Fruit fly (Drosophila melanogaster) whole organism, embryonic: ENCODE results near the gene cd.

Experiments used
- ATbp ChIP-seq: fragments of 200-800 bp; sonication (Bioruptor generic); optimal IDR thresholded peaks from 2 replicates; lab custom pipeline; 2017; ENCODE audit warnings: missing biosample characterization, mild to moderate bottlenecking, missing genetic modification characterization, missing genetic modification reagents
- Abd-B ChIP-seq: fragments of 200-800 bp; sonication (Bioruptor generic); optimal IDR thresholded peaks from 2 replicates; lab custom pipeline; 2018; ENCODE audit warnings: missing biosample characterization, mild to moderate bottlenecking, missing genetic modification characterization, moderate library complexity
- CG13287 ChIP-seq: fragments of 200-800 bp; sonication (Bioruptor generic); IDR thresholded peaks from 2 replicates; pipeline ENCODE4 v1.3.6; 2022; ENCODE audit warnings: missing biosample characterization, missing genetic modification characterization; ENCODE audit not compliant: partially characterized antibody
- CG15696 ChIP-seq: fragments of 200-800 bp; sonication (Bioruptor generic); optimal IDR thresholded peaks from 2 replicates; lab custom pipeline; 2019; ENCODE audit warnings: missing biosample characterization, mild to moderate bottlenecking, missing genetic modification characterization, moderate library complexity
- CG18619 ChIP-seq: fragments of 200-800 bp; sonication (Bioruptor generic); optimal IDR thresholded peaks from 3 replicates; lab custom pipeline; 2017; ENCODE audit warnings: missing biosample characterization, mild to moderate bottlenecking, missing genetic modification characterization
- CG2875 ChIP-seq: fragments of 200-800 bp; sonication (Bioruptor generic); optimal IDR thresholded peaks from 2 replicates; lab custom pipeline; 2017; ENCODE audit warnings: missing biosample characterization, mild to moderate bottlenecking, missing genetic modification characterization, missing genetic modification reagents
- CG30020 ChIP-seq: fragments of 200-800 bp; optimal IDR thresholded peaks from 2 replicates; lab custom pipeline; 2019; ENCODE audit warnings: missing biosample characterization, mild to moderate bottlenecking, missing genetic modification characterization, moderate library complexity
- CG31365 ChIP-seq: fragments of 200-800 bp; sonication (Bioruptor generic); optimal IDR thresholded peaks from 2 replicates; lab custom pipeline; 2018; ENCODE audit warnings: missing biosample characterization, mild to moderate bottlenecking, missing genetic modification characterization
- CG33557 ChIP-seq: fragments of 200-800 bp; sonication (Bioruptor generic); optimal IDR thresholded peaks from 2 replicates; lab custom pipeline; 2019; ENCODE audit warnings: missing biosample characterization, mild to moderate bottlenecking, missing genetic modification characterization, moderate library complexity
- CG34224 ChIP-seq: fragments of 200-800 bp; sonication (Bioruptor generic); IDR thresholded peaks from 3 replicates; pipeline ENCODE4 v1.3.6; 2022; ENCODE audit warnings: missing biosample characterization, missing genetic modification characterization; ENCODE audit not compliant: partially characterized antibody
- CG34376 ChIP-seq: fragments of 200-800 bp; sonication (Bioruptor generic); optimal IDR thresholded peaks from 2 replicates; lab custom pipeline; 2018; ENCODE audit warnings: missing biosample characterization, mild to moderate bottlenecking, missing genetic modification characterization
- CG3838 ChIP-seq: fragments of 200-800 bp; sonication (Bioruptor generic); optimal IDR thresholded peaks from 3 replicates; lab custom pipeline; 2016; ENCODE audit warnings: missing biosample characterization, missing genetic modification characterization
- CG5180 ChIP-seq: fragments of 200-800 bp; sonication (Bioruptor generic); optimal IDR thresholded peaks from 3 replicates; lab custom pipeline; 2017; ENCODE audit warnings: missing biosample characterization, missing genetic modification characterization, mild to moderate bottlenecking, moderate library complexity, missing genetic modification reagents
- CG6683 ChIP-seq: fragments of 200-800 bp; sonication (Bioruptor generic); optimal IDR thresholded peaks from 2 replicates; lab custom pipeline; 2017; ENCODE audit warnings: missing biosample characterization, mild to moderate bottlenecking, missing genetic modification characterization, missing genetic modification reagents
- CG7271 ChIP-seq: fragments of 200-800 bp; sonication (Bioruptor generic); optimal IDR thresholded peaks from 2 replicates; lab custom pipeline; 2018; ENCODE audit warnings: missing biosample characterization, mild to moderate bottlenecking, missing genetic modification characterization, moderate library complexity
- CG7372 ChIP-seq: fragments of 200-800 bp; sonication (Bioruptor generic); IDR thresholded peaks from 2 replicates; pipeline ENCODE4 v1.3.6; 2022; ENCODE audit warnings: missing biosample characterization, missing genetic modification characterization
- CG8089 ChIP-seq: fragments of 200-800 bp; sonication (Bioruptor generic); optimal IDR thresholded peaks from 3 replicates; lab custom pipeline; 2016; ENCODE audit warnings: missing biosample characterization, missing genetic modification characterization
- CG9876 ChIP-seq: fragments of 200-800 bp; sonication (Bioruptor generic); optimal IDR thresholded peaks from 2 replicates; lab custom pipeline; 2016; ENCODE audit warnings: missing biosample characterization, missing genetic modification characterization
- Dll ChIP-seq: fragments of 200-800 bp; sonication (Bioruptor generic); IDR thresholded peaks from 4 replicates; pipeline ENCODE4 v1.3.6; 2022; ENCODE audit warnings: missing biosample characterization, missing genetic modification characterization; ENCODE audit not compliant: partially characterized antibody
- Ets97D ChIP-seq: fragments of 200-800 bp; sonication (Bioruptor generic); optimal IDR thresholded peaks from 3 replicates; lab custom pipeline; 2016; ENCODE audit warnings: missing biosample characterization, missing genetic modification characterization
- Fer1 ChIP-seq: fragments of 200-800 bp; sonication (Bioruptor generic); optimal IDR thresholded peaks from 2 replicates; lab custom pipeline; 2017; ENCODE audit warnings: missing biosample characterization, mild to moderate bottlenecking, missing genetic modification characterization
- HLH54F ChIP-seq: fragments of 200-800 bp; sonication (Bioruptor generic); optimal IDR thresholded peaks from 3 replicates; lab custom pipeline; 2016; ENCODE audit warnings: missing biosample characterization, missing genetic modification characterization
- Hmr ChIP-seq: fragments of 200-800 bp; sonication (Bioruptor generic); optimal IDR thresholded peaks from 3 replicates; lab custom pipeline; 2017; ENCODE audit warnings: mild to moderate bottlenecking, missing biosample characterization, missing genetic modification reagents, missing genetic modification characterization
- Hr39 ChIP-seq: fragments of >200 bp; optimal IDR thresholded peaks from 2 replicates; lab custom pipeline; 2017
- Kr ChIP-seq: fragments of 200-800 bp; sonication (Bioruptor generic); optimal IDR thresholded peaks from 2 replicates; lab custom pipeline; 2017; ENCODE audit warnings: missing biosample characterization, mild to moderate bottlenecking, missing genetic modification characterization
- Meics ChIP-seq: fragments of 200-800 bp; sonication (Bioruptor generic); optimal IDR thresholded peaks from 2 replicates; lab custom pipeline; 2017; ENCODE audit warnings: missing biosample characterization, mild to moderate bottlenecking, missing genetic modification characterization
- Mrtf ChIP-seq: fragments of 200-800 bp; sonication (Bioruptor generic); IDR thresholded peaks from 3 replicates; pipeline ENCODE4 v1.3.6; 2022; ENCODE audit warnings: missing biosample characterization, missing genetic modification characterization
- Myb ChIP-seq: fragments of 200-800 bp; sonication (Bioruptor generic); optimal IDR thresholded peaks from 2 replicates; lab custom pipeline; 2016; ENCODE audit warnings: missing biosample characterization, missing genetic modification characterization
- NC2β ChIP-seq: fragments of 200-800 bp; sonication (Bioruptor generic); optimal IDR thresholded peaks from 2 replicates; lab custom pipeline; 2016; ENCODE audit warnings: missing biosample characterization, missing genetic modification characterization
- Nf-YA ChIP-seq: fragments of 200-800 bp; sonication (Bioruptor generic); IDR thresholded peaks from 2 replicates; pipeline ENCODE4 v1.3.6; 2022; ENCODE audit warnings: missing biosample characterization, missing genetic modification characterization
- Nf-YB ChIP-seq: fragments of 200-800 bp; sonication (Bioruptor generic); optimal IDR thresholded peaks from 3 replicates; lab custom pipeline; 2019; ENCODE audit warnings: missing biosample characterization, mild to moderate bottlenecking, missing genetic modification characterization, moderate library complexity
- Oli ChIP-seq: fragments of 200-800 bp; sonication (Bioruptor generic); optimal IDR thresholded peaks from 2 replicates; lab custom pipeline; 2018; ENCODE audit warnings: missing biosample characterization, mild to moderate bottlenecking, missing genetic modification characterization, moderate library complexity
- Ravus ChIP-seq: fragments of 200-800 bp; sonication (Bioruptor generic); IDR thresholded peaks from 2 replicates; pipeline ENCODE4 v1.3.6; 2022; ENCODE audit warnings: missing biosample characterization, missing genetic modification characterization
- ase ChIP-seq: fragments of 200-800 bp; sonication (Bioruptor generic); IDR thresholded peaks from 3 replicates; pipeline ENCODE4 v1.3.6; 2022; ENCODE audit warnings: missing biosample characterization, missing genetic modification characterization
- bbx ChIP-seq: fragments of 200-800 bp; sonication (Bioruptor generic); IDR thresholded peaks from 2 replicates; pipeline ENCODE4 v1.3.6; 2022; ENCODE audit warnings: missing biosample characterization, missing genetic modification characterization; ENCODE audit not compliant: partially characterized antibody
- bowl ChIP-seq: fragments of 200-800 bp; sonication (Bioruptor generic); IDR thresholded peaks from 2 replicates; pipeline ENCODE4 v1.3.6; 2022; ENCODE audit warnings: missing biosample characterization, missing genetic modification characterization
- chinmo ChIP-seq: fragments of 200-800 bp; sonication (Bioruptor generic); IDR thresholded peaks from 4 replicates; pipeline ENCODE4 v1.3.6; 2022; ENCODE audit warnings: missing biosample characterization, missing genetic modification characterization; ENCODE audit not compliant: partially characterized antibody
- ci ChIP-seq: fragments of 200-800 bp; sonication (Bioruptor generic); IDR thresholded peaks from 3 replicates; pipeline ENCODE4 v1.3.6; 2022; ENCODE audit warnings: missing biosample characterization, missing genetic modification characterization
- fru ChIP-seq: fragments of >200 bp; optimal IDR thresholded peaks from 2 replicates; lab custom pipeline; 2017
- gro ChIP-seq: fragments of 200-800 bp; sonication (Bioruptor generic); optimal IDR thresholded peaks from 2 replicates; lab custom pipeline; 2016; ENCODE audit warnings: missing biosample characterization, missing genetic modification characterization
- insv ChIP-seq, 2 experiments: fragments of 200-800 bp; sonication (Bioruptor generic); optimal IDR thresholded peaks; 3 replicates each; lab custom pipeline; 2016 to 2018; ENCODE audit warnings: missing biosample characterization in 2 of 2, missing genetic modification characterization in 2 of 2
- otp ChIP-seq: fragments of 200-800 bp; sonication (Bioruptor generic); IDR thresholded peaks from 3 replicates; pipeline ENCODE4, ENCODE4 v1.3.6; 2022; ENCODE audit warnings: missing biosample characterization, missing genetic modification characterization
- ro ChIP-seq: fragments of 200-800 bp; sonication (Bioruptor generic); IDR thresholded peaks from 2 replicates; pipeline ENCODE4 v1.3.6; 2022; ENCODE audit warnings: missing biosample characterization, missing genetic modification characterization
- salm ChIP-seq: fragments of 200-800 bp; sonication (Bioruptor generic); optimal IDR thresholded peaks from 2 replicates; lab custom pipeline; 2018; ENCODE audit warnings: missing biosample characterization, mild to moderate bottlenecking, missing genetic modification characterization
- seq ChIP-seq: fragments of 200-800 bp; sonication (Bioruptor generic); IDR thresholded peaks from 2 replicates; pipeline ENCODE4 v1.3.6; 2022; ENCODE audit warnings: missing biosample characterization, missing genetic modification characterization
- sna ChIP-seq: fragments of 200-800 bp; sonication (Bioruptor generic); IDR thresholded peaks from 2 replicates; pipeline ENCODE4 v1.3.6; 2022; ENCODE audit warnings: missing biosample characterization, missing genetic modification characterization; ENCODE audit not compliant: partially characterized antibody
- vvl ChIP-seq: fragments of 200-800 bp; sonication (Bioruptor generic); IDR thresholded peaks from 2 replicates; pipeline ENCODE4 v1.3.6; 2022; ENCODE audit warnings: missing biosample characterization, missing genetic modification characterization
- zfh1 ChIP-seq: fragments of 200-800 bp; sonication (Bioruptor generic); IDR thresholded peaks from 3 replicates; pipeline ENCODE4 v1.3.6; 2022; ENCODE audit warnings: missing biosample characterization, missing genetic modification characterization

cd gene

DNA sequence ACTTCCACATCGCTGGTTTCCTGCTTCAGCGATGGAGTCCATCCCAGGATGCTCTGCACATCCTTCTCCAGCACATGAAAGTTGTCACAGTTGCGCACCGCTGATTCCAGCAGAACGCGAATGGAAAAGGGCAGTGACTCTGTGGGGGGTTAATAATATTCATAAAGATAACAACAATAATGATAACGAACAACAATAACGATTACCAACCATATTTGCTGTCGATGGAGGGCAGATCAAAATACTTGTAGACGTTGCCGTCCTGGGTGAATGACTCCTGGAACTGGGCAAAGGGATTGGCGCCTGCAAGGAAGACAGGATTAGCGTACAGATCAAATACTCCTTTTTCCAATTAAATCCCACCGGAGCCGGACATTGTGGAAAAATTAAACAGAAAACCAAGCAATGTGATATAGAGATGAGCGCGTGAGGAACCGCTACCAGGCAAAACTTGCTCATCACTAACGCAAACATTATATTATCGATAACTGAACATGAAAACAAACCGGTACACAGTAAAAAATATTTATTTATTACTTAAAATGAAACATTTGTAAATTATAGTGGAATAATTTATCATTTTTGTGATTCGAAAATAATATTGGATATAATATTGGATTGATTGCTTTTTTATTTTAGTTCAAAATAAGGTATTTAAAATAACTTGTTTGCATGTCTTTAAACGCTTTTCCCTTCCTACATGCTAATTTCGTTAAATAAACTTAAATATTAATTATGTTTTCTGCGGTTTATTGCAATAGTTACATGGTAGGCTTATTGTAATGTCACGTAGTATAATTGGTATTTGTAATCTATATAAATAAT lies 29.6 kb downstream of the cd start, which contains the start of gene Irp-1A (continued):
- TF ChIP-seq salm (tag; lab: Kevin White, UChicago): peak; percentile 62
- TF ChIP-seq insv (GFP tag; optimal IDR thresholded peaks at IDR 0.05; lab: Kevin White, UChicago): peak in 1 of 2 experiments; percentile 6
- TF ChIP-seq CG5180: peak; percentile 33
- TF ChIP-seq Kr (GFP tag; lab: Kevin White, UChicago): no peak
- TF ChIP-seq Ravus (GFP tag; lab: Robert Waterston, UW): peak; percentile 2; the same call in 1 of the 2 replicates
- peak; percentile 66 for TF ChIP-seq CG33557 (GFP tag; lab: Kevin White, UChicago)
- peak; percentile 22 for TF ChIP-seq HLH54F (GFP tag; lab: Kevin White, UChicago)
- peak; percentile 87 for TF ChIP-seq Dll
- TF ChIP-seq seq (GFP tag; lab: Robert Waterston, UW): no peak
- peak; percentile 77 for TF ChIP-seq Hmr (GFP tag; lab: Kevin White, UChicago)
- TF ChIP-seq Ets97D (GFP tag; lab: Kevin White, UChicago): peak; percentile 52
- peak; percentile 70 for TF ChIP-seq Meics (GFP tag; lab: Kevin White, UChicago)
- TF ChIP-seq Nf-YA (GFP tag; lab: Robert Waterston, UW): peak; percentile 15; the same call in 1 of the 2 replicates
- TF ChIP-seq vvl (GFP tag; lab: Robert Waterston, UW): peak; percentile 90
- TF ChIP-seq zfh1 (GFP tag; lab: Robert Waterston, UW): peak; percentile 51; the same call in 1 of the 3 replicates
- no peak for TF ChIP-seq NC2β
- TF ChIP-seq Abd-B (GFP tag; lab: Kevin White, UChicago): peak; percentile 37
- TF ChIP-seq CG15696 (tag; lab: Kevin White, UChicago): peak; percentile 60
- peak; percentile 89 for TF ChIP-seq CG13287 (GFP tag; lab: Robert Waterston, UW)
- peak; percentile 76 for TF ChIP-seq Fer1 (GFP tag; lab: Kevin White, UChicago)
- peak; percentile 59; the same call in 2 of the 3 replicates for TF ChIP-seq ase
- peak; percentile 86 for TF ChIP-seq CG34224 (GFP tag; lab: Robert Waterston, UW)
- TF ChIP-seq CG6683: peak; percentile 66
- peak; percentile 21 for TF ChIP-seq ATbp
- peak; percentile 57; the same call in 1 of the 2 replicates for TF ChIP-seq CG7372
- no peak for TF ChIP-seq CG31365
- TF ChIP-seq fru: no peak
- TF ChIP-seq CG7271: peak; percentile 80
- peak; percentile 44 for TF ChIP-seq CG2875 (GFP tag; lab: Kevin White, UChicago)
- TF ChIP-seq gro (GFP tag; lab: Kevin White, UChicago): peak; percentile 58
- peak; percentile 35; the same call in 1 of the 3 replicates for TF ChIP-seq Mrtf (GFP tag; lab: Robert Waterston, UW)
- TF ChIP-seq CG3838 (GFP tag; lab: Kevin White, UChicago): no peak
- TF ChIP-seq chinmo (GFP tag; lab: Robert Waterston, UW): peak; percentile 89; the same call in 3 of the 4 replicates
- peak; percentile 58 for TF ChIP-seq Oli (tag; lab: Kevin White, UChicago)
- TF ChIP-seq bbx (GFP tag; lab: Robert Waterston, UW): peak; percentile 82
- no peak for TF ChIP-seq CG8089 (GFP tag; lab: Kevin White, UChicago)
- TF ChIP-seq Hr39: no peak
- TF ChIP-seq CG18619 (GFP tag; lab: Kevin White, UChicago): peak; percentile 47
- peak; percentile 41 for TF ChIP-seq Myb (GFP tag; lab: Kevin White, UChicago)
- peak; percentile 82 for TF ChIP-seq ci (GFP tag; lab: Robert Waterston, UW)
- peak; percentile 78 for TF ChIP-seq sna (GFP tag; lab: Robert Waterston, UW)
- 0 out of 2 replicates have a peak, but pooled peaks have one; percentile 23 for TF ChIP-seq bowl (GFP tag; lab: Robert Waterston, UW)
- TF ChIP-seq CG34376: peak; percentile 7
- TF ChIP-seq Nf-YB (GFP tag; lab: Kevin White, UChicago): peak; percentile 65
- TF ChIP-seq otp (GFP tag; lab: Robert Waterston, UW): no peak
- no peak for TF ChIP-seq CG9876
- TF ChIP-seq CG30020: peak; percentile 56
- TF ChIP-seq ro (GFP tag; lab: Robert Waterston, UW): no peak
